Worm (Caenorhabditis elegans): ENCODE results near the gene ccg-1.

Gene ccg-1

ce11 chrIV:15252157-15252556 is 23.4 kb downstream of the ccg-1 start, which contains the start of gene srj-42:
TSS of gene srj-42 (minus strand) at chrIV:15252257.
- TF ChIP-seq ZK546.5 (tag; optimal IDR thresholded peaks at IDR 0.05) (no peak), nhr-23 (tag; optimal IDR thresholded peaks at IDR 0.05) (no peak), ceh-16 (tag; optimal IDR thresholded peaks at IDR 0.05) (no peak), nhr-76 (tag; optimal IDR thresholded peaks at IDR 0.05) (no peak), nhr-11 (tag; optimal IDR thresholded peaks at IDR 0.05) (no peak), ztf-4 (tag; optimal IDR thresholded peaks at IDR 0.05) (no peak), elt-1 (tag; optimal IDR thresholded peaks at IDR 0.05) (no peak), mdl-1 (tag; optimal IDR thresholded peaks at IDR 0.05) (no peak), fkh-10 (GFP tag; optimal IDR thresholded peaks at IDR 0.05) (no peak), lsy-12 (tag; optimal IDR thresholded peaks at IDR 0.05) (no peak), egl-5 (tag; optimal IDR thresholded peaks at IDR 0.05) (no peak), pha-4 (tag; optimal IDR thresholded peaks at IDR 0.05) (no peak), tbx-2 (tag; optimal IDR thresholded peaks at IDR 0.05) (no peak), snpc-4 (tag; optimal IDR thresholded peaks at IDR 0.05) (no peak), hmg-11 (tag; optimal IDR thresholded peaks at IDR 0.05) (no peak)

ce11 chrIV:15251075-15251474 is 24.5 kb downstream of the ccg-1 start:
- TF ChIP-seq unc-39 (tag; optimal IDR thresholded peaks at IDR 0.05) = no peak
- no peak for TF ChIP-seq nhr-11 (tag; optimal IDR thresholded peaks at IDR 0.05)
- TF ChIP-seq nhr-76 (tag; optimal IDR thresholded peaks at IDR 0.05) = no peak
- TF ChIP-seq lin-15B (tag; optimal IDR thresholded peaks at IDR 0.05) = no peak
- TF ChIP-seq nhr-25 (tag; optimal IDR thresholded peaks at IDR 0.05) = no peak
- TF ChIP-seq nhr-77 (tag; optimal IDR thresholded peaks at IDR 0.05) = no peak
- no peak for TF ChIP-seq nhr-23 (tag; optimal IDR thresholded peaks at IDR 0.05)
- no peak for TF ChIP-seq nhr-12 (tag; optimal IDR thresholded peaks at IDR 0.05)
- no peak for TF ChIP-seq daf-12 (tag; optimal IDR thresholded peaks at IDR 0.05)
- TF ChIP-seq nfya-1 (tag; optimal IDR thresholded peaks at IDR 0.05; ENCODE audit: insufficient read depth) = no peak
- TF ChIP-seq egl-5 (tag; optimal IDR thresholded peaks at IDR 0.05) = no peak
- TF ChIP-seq nhr-28 (tag; optimal IDR thresholded peaks at IDR 0.05) = no peak
- TF ChIP-seq fkh-10 (GFP tag; optimal IDR thresholded peaks at IDR 0.05) = no peak
- TF ChIP-seq ztf-11 (tag; optimal IDR thresholded peaks at IDR 0.05) = no peak
- TF ChIP-seq hmg-11 (tag; optimal IDR thresholded peaks at IDR 0.05) = no peak
- no peak for TF ChIP-seq snpc-4 (tag; optimal IDR thresholded peaks at IDR 0.05)
- no peak for TF ChIP-seq skn-1 (tag; optimal IDR thresholded peaks at IDR 0.05)

- TF ChIP-seq ama-1 (optimal IDR thresholded peaks at IDR 0.05) = no peak
- no peak for TF ChIP-seq nhr-12 (tag; optimal IDR thresholded peaks at IDR 0.05)
- TF ChIP-seq ceh-28 (tag; optimal IDR thresholded peaks at IDR 0.05) = no peak
- TF ChIP-seq pqm-1 (tag; optimal IDR thresholded peaks at IDR 0.05) = no peak
- no peak for TF ChIP-seq nhr-23 (tag; optimal IDR thresholded peaks at IDR 0.05)
- no peak for TF ChIP-seq elt-1 (tag; optimal IDR thresholded peaks at IDR 0.05)
- TF ChIP-seq nhr-67 (tag; optimal IDR thresholded peaks at IDR 0.05) = no peak
- no peak for TF ChIP-seq nhr-76 (tag; optimal IDR thresholded peaks at IDR 0.05)
Observed at ce11 chrIV:15245655-15246054, 29.9 kb downstream of the ccg-1 start, which contains the start of gene Y73F8A.36. TSS of gene Y73F8A.36 (plus strand) at chrIV:15245955.

- no peak for TF ChIP-seq ZK546.5 (tag; optimal IDR thresholded peaks at IDR 0.05)
- peak; percentile 6 for TF ChIP-seq fkh-10 (GFP tag; optimal IDR thresholded peaks at IDR 0.05)
- TF ChIP-seq ama-1 (optimal IDR thresholded peaks at IDR 0.05) = no peak
Observed at ce11 chrIV:15235856-15236255, 39.7 kb downstream of the ccg-1 start, which contains the start of gene lgc-52. TSS of gene lgc-52 (plus strand) at chrIV:15236123.

ce11 chrIV:15234943-15235605 is 40.5 kb downstream of the ccg-1 start, which contains the start of gene pkd-2:
TSS of gene pkd-2 (minus strand) at chrIV:15234993.
- TF ChIP-seq snpc-4 (tag; optimal IDR thresholded peaks at IDR 0.05) (peak; percentile 79), elt-2 (tag; optimal IDR thresholded peaks at IDR 0.05) (peak; percentile 23), pqm-1 (tag; optimal IDR thresholded peaks at IDR 0.05) (peak; percentile 6), hmg-11 (tag; optimal IDR thresholded peaks at IDR 0.05) (no peak)

- TF ChIP-seq fkh-10 (GFP tag; optimal IDR thresholded peaks at IDR 0.05) = no peak
- TF ChIP-seq jun-1 (tag; optimal IDR thresholded peaks at IDR 0.05) = no peak
- TF ChIP-seq ztf-11 (tag; optimal IDR thresholded peaks at IDR 0.05) = no peak
- TF ChIP-seq elt-1 (tag; optimal IDR thresholded peaks at IDR 0.05) = no peak
- TF ChIP-seq unc-39 (tag; optimal IDR thresholded peaks at IDR 0.05) = no peak
- TF ChIP-seq snpc-4 (tag; optimal IDR thresholded peaks at IDR 0.05) = peak; percentile 52
- no peak for TF ChIP-seq ceh-9 (tag; optimal IDR thresholded peaks at IDR 0.05)
- no peak for TF ChIP-seq nfya-1 (tag; optimal IDR thresholded peaks at IDR 0.05; ENCODE audit: insufficient read depth)
- no peak for TF ChIP-seq zag-1 (tag; optimal IDR thresholded peaks at IDR 0.05)
Observed at ce11 chrIV:15234272-15234671, 41.3 kb downstream of the ccg-1 start.

All from whole organism, L3 larva.